Fruit fly (Drosophila melanogaster): ENCODE data around the gene CG9570.

DNA sequence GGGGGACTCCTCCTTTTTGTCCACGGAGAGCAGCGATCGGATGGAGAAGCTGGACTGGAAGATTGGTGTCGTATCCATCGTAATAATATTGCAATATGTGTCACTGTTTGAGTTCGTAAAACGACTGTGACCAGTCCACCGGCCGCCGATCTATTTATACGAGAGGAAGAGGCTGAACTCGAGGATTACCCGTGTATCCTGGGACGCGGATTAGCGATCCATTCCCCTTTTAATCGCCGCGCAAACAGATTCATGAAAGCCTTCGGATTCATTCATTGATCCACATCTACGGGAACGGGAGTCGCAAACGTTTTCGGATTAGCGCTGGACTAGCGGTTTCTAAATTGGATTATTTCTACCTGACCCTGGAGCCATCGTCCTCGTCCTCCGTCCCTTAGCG, 41.2 kb downstream of the CG9570 start, which contains the start of gene fd19B:
- TF ChIP-seq usp (GFP tag; optimal IDR thresholded peaks at IDR 0.05): no peak
- no peak for TF ChIP-seq Vsx2 (GFP tag; optimal IDR thresholded peaks at IDR 0.05; ENCODE audit: partially characterized antibody)
- TF ChIP-seq psq (GFP tag; optimal IDR thresholded peaks at IDR 0.05): no peak
- TF ChIP-seq Mio (GFP tag; optimal IDR thresholded peaks at IDR 0.05): no peak
- no peak for TF ChIP-seq sage (GFP tag; optimal IDR thresholded peaks at IDR 0.05)
- no peak for TF ChIP-seq pan (optimal IDR thresholded peaks at IDR 0.05)
- TF ChIP-seq Myc (optimal IDR thresholded peaks at IDR 0.05): no peak
- TF ChIP-seq foxo (GFP tag; optimal IDR thresholded peaks at IDR 0.05): no peak
- TF ChIP-seq Hr78 (GFP tag; optimal IDR thresholded peaks at IDR 0.05): no peak
- no peak for TF ChIP-seq jim (GFP tag; optimal IDR thresholded peaks at IDR 0.05)
- no peak for TF ChIP-seq fru (GFP tag; optimal IDR thresholded peaks at IDR 0.05)

Data from whole organism, wandering third instar larva.